Fruit fly (Drosophila melanogaster): ENCODE results near the gene Sf3b3.
A peak's percentile ranks its signal among the peaks of the same experiment; 100 is the strongest.

dm6 chr3L:817708-818107, 15.5 kb downstream of the Sf3b3 start:
- no peak for TF ChIP-seq Blimp-1 (GFP tag; optimal IDR thresholded peaks at IDR 0.05)
- TF ChIP-seq Gug (GFP tag; IDR thresholded peaks at IDR 0.05): no peak
- TF ChIP-seq CG15336 (GFP tag; IDR thresholded peaks at IDR 0.05): no peak
- TF ChIP-seq CG4318 (GFP tag; optimal IDR thresholded peaks at IDR 0.05): no peak
- peak; percentile 37 for TF ChIP-seq cyc (GFP tag; optimal IDR thresholded peaks at IDR 0.05)
- TF ChIP-seq CG8119 (GFP tag; IDR thresholded peaks at IDR 0.05): peak; percentile 43; the same call in 1 of the 3 replicates
- peak; percentile 54 for TF ChIP-seq lz (GFP tag; optimal IDR thresholded peaks at IDR 0.05)
